Fruit fly (Drosophila melanogaster) whole organism, wandering third instar larva: ENCODE measurements around the gene Tektin-C.
A peak's percentile ranks its signal among the peaks of the same experiment; 100 is the strongest.

ENCODE experiments used
- CG32264 ChIP-seq: fragments of 200-800 bp; sonication (Bioruptor generic); optimal IDR thresholded peaks from 2 replicates; lab custom pipeline; 2016; ENCODE audit warnings: missing biosample characterization, missing genetic modification characterization
- CG9705 ChIP-seq: fragments of 200-800 bp; sonication (Bioruptor generic); optimal IDR thresholded peaks from 2 replicates; lab custom pipeline; 2018; ENCODE audit warnings: missing biosample characterization, mild to moderate bottlenecking, missing genetic modification characterization
- Dfd ChIP-seq: fragments of >200 bp; optimal IDR thresholded peaks from 2 replicates; lab custom pipeline; 2017; ENCODE audit warnings: missing biosample characterization, missing genetic modification characterization
- Dif ChIP-seq: fragments of 200-275, 200-300 bp; sonication (Bioruptor generic); optimal IDR thresholded peaks from 2 replicates; lab custom pipeline; 2018; ENCODE audit warnings: missing biosample characterization, missing genetic modification characterization; ENCODE audit not compliant: partially characterized antibody
- GATAd ChIP-seq: sonication (Bioruptor generic); optimal IDR thresholded peaks from 2 replicates; lab custom pipeline; 2016; ENCODE audit warnings: missing biosample characterization, missing genetic modification characterization
- HLH106 ChIP-seq: fragments of 200-800 bp; optimal IDR thresholded peaks from 3 replicates; lab custom pipeline; 2019; ENCODE audit warnings: missing biosample characterization, mild to moderate bottlenecking, missing genetic modification characterization, moderate library complexity
- Hr78 ChIP-seq: fragments of >200 bp; optimal IDR thresholded peaks from 2 replicates; lab custom pipeline; 2017; ENCODE audit warnings: missing biosample characterization, missing genetic modification characterization
- Hr83 ChIP-seq: fragments of 200-300 bp; sonication (Bioruptor generic); optimal IDR thresholded peaks from 2 replicates; lab custom pipeline; 2016; ENCODE audit warnings: missing biosample characterization, mild to moderate bottlenecking, missing genetic modification characterization, moderate library complexity; ENCODE audit not compliant: poor library complexity, severe bottlenecking
- Jra ChIP-seq: sonication (Bioruptor generic); optimal IDR thresholded peaks from 2 replicates; lab custom pipeline; 2016; ENCODE audit warnings: missing biosample characterization, missing genetic modification characterization
- Mio ChIP-seq: sonication (Bioruptor generic); optimal IDR thresholded peaks from 2 replicates; lab custom pipeline; 2016; ENCODE audit warnings: missing biosample characterization, missing genetic modification characterization
- Myc ChIP-seq: fragments of >200 bp; optimal IDR thresholded peaks from 2 replicates; lab custom pipeline; 2017
- N ChIP-seq: fragments of >200 bp; optimal IDR thresholded peaks from 2 replicates; lab custom pipeline; 2018; ENCODE audit warnings: missing biosample characterization, missing external identifiers, missing genetic modification characterization
- OdsH ChIP-seq: fragments of 200-800 bp; sonication (Bioruptor generic); optimal IDR thresholded peaks from 2 replicates; lab custom pipeline; 2016; ENCODE audit warnings: missing biosample characterization, mild to moderate bottlenecking, missing genetic modification characterization
- Rel ChIP-seq, 2 experiments: fragments of 200-800 bp; sonication (Bioruptor generic) in 1 of 2; optimal IDR thresholded peaks; 2 replicates in 1 of 2; 3 replicates in 1 of 2; lab custom pipeline; 2016 to 2019; ENCODE audit warnings: mild to moderate bottlenecking in 2 of 2, missing biosample characterization in 2 of 2, missing genetic modification characterization in 2 of 2, moderate library complexity in 1 of 2
- Sp1 ChIP-seq: fragments of 200-800 bp; sonication (Bioruptor generic); optimal IDR thresholded peaks from 3 replicates; lab custom pipeline; 2019; ENCODE audit warnings: missing biosample characterization, mild to moderate bottlenecking, missing genetic modification characterization, moderate library complexity
- Vsx2 ChIP-seq: fragments of 200-300, 225-300 bp; sonication (Bioruptor generic); optimal IDR thresholded peaks from 2 replicates; lab custom pipeline; 2018; ENCODE audit warnings: missing biosample characterization, missing genetic modification characterization; ENCODE audit not compliant: partially characterized antibody
- brk ChIP-seq: fragments of 200-800 bp; sonication (Bioruptor generic); optimal IDR thresholded peaks from 2 replicates; lab custom pipeline; 2016; ENCODE audit warnings: missing biosample characterization, mild to moderate bottlenecking, missing genetic modification characterization
- dl ChIP-seq, 2 experiments: fragments of 175-275, 200-275 bp in 1 of 2; fragments of 200-275 bp in 1 of 2; sonication (Bioruptor generic); optimal IDR thresholded peaks; lab custom pipeline; 2018; ENCODE audit warnings: mild to moderate bottlenecking in 2 of 2, missing biosample characterization in 2 of 2, missing genetic modification characterization in 2 of 2, moderate library complexity in 2 of 2; ENCODE audit not compliant: partially characterized antibody in 2 of 2, insufficient read depth in 1 of 2
- dsf ChIP-seq: sonication (Bioruptor generic); optimal IDR thresholded peaks from 2 replicates; lab custom pipeline; 2016; ENCODE audit warnings: missing biosample characterization, missing genetic modification characterization, borderline replicate concordance
- ey ChIP-seq: fragments of 200-800 bp; sonication (Bioruptor generic); optimal IDR thresholded peaks from 2 replicates; lab custom pipeline; 2016; ENCODE audit warnings: missing biosample characterization, missing genetic modification characterization
- foxo ChIP-seq, 2 experiments: fragments of 200-800 bp; sonication (Bioruptor generic); optimal IDR thresholded peaks; 2 replicates in 1 of 2; 3 replicates in 1 of 2; lab custom pipeline; 2016 to 2017; ENCODE audit warnings: missing biosample characterization in 2 of 2, missing genetic modification characterization in 2 of 2
- fru ChIP-seq: fragments of 200-800 bp; sonication (Bioruptor generic); optimal IDR thresholded peaks from 3 replicates; lab custom pipeline; 2016; ENCODE audit warnings: missing biosample characterization, mild to moderate bottlenecking, missing genetic modification characterization
- h ChIP-seq: fragments of 200-800 bp; sonication (Bioruptor generic); optimal IDR thresholded peaks from 3 replicates; lab custom pipeline; 2016; ENCODE audit warnings: missing biosample characterization, mild to moderate bottlenecking, missing genetic modification characterization
- jim ChIP-seq: fragments of 175-275, 200-325 bp; sonication (Bioruptor generic); optimal IDR thresholded peaks from 2 replicates; lab custom pipeline; 2016; ENCODE audit warnings: missing biosample characterization, mild to moderate bottlenecking, missing genetic modification characterization
- lola ChIP-seq: fragments of >200 bp; optimal IDR thresholded peaks from 2 replicates; lab custom pipeline; 2017; ENCODE audit warnings: missing biosample characterization, missing genetic modification characterization
- pan ChIP-seq: fragments of >200 bp; optimal IDR thresholded peaks from 2 replicates; lab custom pipeline; 2017
- psq ChIP-seq: fragments of 200-800 bp; sonication (Bioruptor generic); optimal IDR thresholded peaks from 3 replicates; lab custom pipeline; 2017; ENCODE audit warnings: missing biosample characterization, mild to moderate bottlenecking, missing genetic modification characterization, moderate library complexity
- rgr ChIP-seq: fragments of 200-800 bp; sonication (Bioruptor generic); optimal IDR thresholded peaks from 3 replicates; lab custom pipeline; 2016; ENCODE audit warnings: missing biosample characterization, mild to moderate bottlenecking, missing genetic modification characterization
- sage ChIP-seq: fragments of 200-800 bp; sonication (Bioruptor generic); optimal IDR thresholded peaks from 2 replicates; lab custom pipeline; 2016; ENCODE audit warnings: missing biosample characterization, mild to moderate bottlenecking, missing genetic modification characterization
- sv ChIP-seq: fragments of 200-800 bp; sonication (Bioruptor generic); optimal IDR thresholded peaks from 3 replicates; lab custom pipeline; 2016; ENCODE audit warnings: missing biosample characterization, missing genetic modification characterization
- tai ChIP-seq: sonication (Bioruptor generic); optimal IDR thresholded peaks from 2 replicates; lab custom pipeline; 2016; ENCODE audit warnings: missing biosample characterization, missing genetic modification characterization
- usp ChIP-seq: fragments of >200 bp; optimal IDR thresholded peaks from 2 replicates; lab custom pipeline; 2017; ENCODE audit warnings: missing biosample characterization, missing genetic modification characterization
- woc ChIP-seq: sonication (Bioruptor generic); optimal IDR thresholded peaks from 2 replicates; lab custom pipeline; 2016; ENCODE audit warnings: missing biosample characterization, mild to moderate bottlenecking, missing genetic modification characterization

Tektin-C gene

DNA sequence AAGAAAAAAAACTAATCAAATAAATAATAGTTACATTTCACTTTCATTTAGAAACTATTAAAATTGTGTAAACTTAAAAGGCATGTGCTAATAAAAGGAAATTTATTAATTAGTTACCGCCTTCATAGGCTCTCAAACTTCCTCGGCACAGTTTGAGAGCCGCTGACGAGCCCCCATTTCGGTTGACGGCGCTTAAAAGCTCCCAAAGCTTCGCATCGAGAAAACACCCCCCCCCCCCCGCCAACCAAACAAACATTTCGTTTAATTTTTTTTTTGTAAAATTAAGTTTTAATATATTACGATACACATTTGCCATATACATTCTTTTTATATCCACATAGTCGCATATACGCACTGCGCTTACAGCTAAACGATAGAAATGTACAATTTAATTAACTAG, 931 bp upstream of the Tektin-C start:
- TF ChIP-seq Sp1 (GFP tag; lab: Kevin White, UChicago) (no peak), Myc (lab: Kevin White, UChicago) (peak; percentile 15)

DNA sequence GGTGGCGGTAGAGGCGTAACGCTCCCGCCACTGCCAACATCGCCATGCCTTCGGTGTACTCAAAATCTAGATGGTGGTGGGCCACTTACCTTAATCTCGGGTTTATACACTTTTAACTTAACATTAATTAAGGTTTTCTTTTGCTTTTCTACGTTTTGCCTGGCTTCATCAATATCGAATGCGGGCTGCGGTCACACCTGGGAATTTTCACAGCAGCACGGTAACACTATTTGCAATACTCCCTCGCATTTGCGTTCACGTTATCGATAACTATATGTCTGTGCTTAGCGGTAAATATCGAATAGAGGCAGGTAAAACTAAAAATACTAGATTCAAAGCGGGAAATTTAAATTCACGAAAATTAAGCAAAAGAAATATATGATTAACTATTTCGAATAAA, 2.4 kb downstream of the Tektin-C start, which contains the start of gene Bre1:
Bre1 (minus strand) TSS at position 226 of the 400 bp plus-strand sequence.
- no peak for TF ChIP-seq Jra (GFP tag; lab: Kevin White, UChicago)
- TF ChIP-seq dl (GFP tag; optimal IDR thresholded peaks at IDR 0.05; lab: Kevin White, UChicago; ENCODE audit: insufficient read depth in 1 of 2, partially characterized antibody in 2 of 2), result no peak
- no peak for TF ChIP-seq Rel (GFP tag; optimal IDR thresholded peaks at IDR 0.05; lab: Kevin White, UChicago)
- no peak for TF ChIP-seq Rel (tag; optimal IDR thresholded peaks at IDR 0.05; lab: Kevin White, UChicago)
- no peak for TF ChIP-seq N (GFP tag; lab: Kevin White, UChicago)
- no peak for TF ChIP-seq GATAd
- TF ChIP-seq lola (GFP tag; lab: Kevin White, UChicago), result no peak
- no peak for TF ChIP-seq h
- TF ChIP-seq Vsx2, result no peak
- no peak for TF ChIP-seq ey (GFP tag; lab: Kevin White, UChicago)
- TF ChIP-seq brk (GFP tag; lab: Kevin White, UChicago), result no peak
- no peak for TF ChIP-seq tai
- no peak for TF ChIP-seq rgr (GFP tag; lab: Kevin White, UChicago)
- no peak for TF ChIP-seq Dif (GFP tag; lab: Kevin White, UChicago)
- no peak for TF ChIP-seq Mio (GFP tag; lab: Kevin White, UChicago)
- no peak for TF ChIP-seq Hr78
- no peak for TF ChIP-seq pan (lab: Kevin White, UChicago)
- TF ChIP-seq woc, result no peak
- TF ChIP-seq psq, result no peak
- no peak for TF ChIP-seq Dfd

DNA sequence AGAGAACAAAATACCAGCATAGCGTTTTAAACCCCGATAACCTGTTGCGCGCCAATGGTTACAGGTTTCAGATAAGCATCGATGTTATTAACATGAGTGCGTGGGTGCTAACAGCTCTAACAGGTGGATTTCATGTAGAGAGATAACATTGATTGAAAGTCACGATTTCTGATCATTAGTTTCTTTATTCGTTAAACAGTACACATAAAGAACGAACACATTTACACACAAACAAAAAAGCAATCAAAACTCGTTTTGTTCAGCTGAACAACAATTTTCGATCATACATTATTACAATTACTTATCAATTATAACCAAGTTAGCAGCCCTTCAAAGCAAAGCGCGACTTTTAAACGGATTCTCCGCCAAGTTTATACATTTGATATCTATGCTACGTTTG, 6.7 kb downstream of the Tektin-C start:
- TF ChIP-seq Sp1 (GFP tag; lab: Kevin White, UChicago) (no peak), sage (GFP tag; lab: Kevin White, UChicago) (peak; percentile 41), Rel (GFP tag; optimal IDR thresholded peaks at IDR 0.05; lab: Kevin White, UChicago) (no peak), Rel (tag; optimal IDR thresholded peaks at IDR 0.05; lab: Kevin White, UChicago) (no peak), fru (GFP tag; lab: Kevin White, UChicago) (peak; percentile 30), Dfd (no peak), CG9705 (GFP tag; lab: Kevin White, UChicago) (peak; percentile 23), rgr (GFP tag; lab: Kevin White, UChicago) (no peak), lola (GFP tag; lab: Kevin White, UChicago) (no peak), OdsH (peak; percentile 32), ey (GFP tag; lab: Kevin White, UChicago) (peak; percentile 42), dsf (GFP tag; lab: Kevin White, UChicago) (peak; percentile 6), HLH106 (tag; lab: Kevin White, UChicago) (peak; percentile 27), woc (no peak), Mio (GFP tag; lab: Kevin White, UChicago) (no peak), dl (GFP tag; optimal IDR thresholded peaks at IDR 0.05; lab: Kevin White, UChicago; ENCODE audit: insufficient read depth in 1 of 2, partially characterized antibody in 2 of 2) (no peak), CG32264 (GFP tag; lab: Kevin White, UChicago) (peak; percentile 40), Hr83 (peak; percentile 31), foxo (GFP tag; optimal IDR thresholded peaks at IDR 0.05; lab: Kevin White, UChicago) (peak in 1 of 2 experiments; percentile 6), sv (GFP tag; lab: Kevin White, UChicago) (peak; percentile 6)

DNA sequence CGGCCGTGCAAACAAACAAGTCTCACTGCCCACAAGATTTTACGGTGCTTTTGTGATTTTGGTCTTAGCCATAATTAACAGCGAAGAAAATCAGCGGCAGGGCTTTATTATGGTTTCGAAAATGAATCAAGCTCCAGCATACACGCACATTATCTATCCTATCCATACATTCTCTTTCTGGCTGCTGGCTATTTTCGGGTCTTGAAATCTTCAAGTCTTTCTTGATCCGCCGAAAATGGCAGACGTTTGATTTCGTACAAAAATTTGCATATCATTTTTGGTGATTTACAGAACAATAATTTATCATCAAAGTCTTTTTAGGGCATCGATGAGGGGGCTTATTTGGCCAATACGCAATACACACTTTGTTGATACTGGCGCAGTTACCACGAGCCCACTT, 7.5 kb downstream of the Tektin-C start:
- TF ChIP-seq Hr78 (no peak), jim (GFP tag; lab: Kevin White, UChicago) (no peak), Dif (GFP tag; lab: Kevin White, UChicago) (no peak), psq (no peak), HLH106 (tag; lab: Kevin White, UChicago) (no peak), CG32264 (GFP tag; lab: Kevin White, UChicago) (no peak), usp (GFP tag; lab: Kevin White, UChicago) (no peak), fru (GFP tag; lab: Kevin White, UChicago) (no peak)
- TF ChIP-seq, all 38 proteins: peak for 0
